Worm (Caenorhabditis elegans) whole organism, young adult: ENCODE results near the gene col-166.
A peak's percentile ranks its signal among the peaks of the same experiment; 100 is the strongest.

Source experiments
- akir-1 ChIP-seq: fragments of 200-800 bp; sonication (Bioruptor generic); optimal IDR thresholded peaks from 2 replicates; lab custom pipeline; 2018; ENCODE audit warnings: mild to moderate bottlenecking, missing genetic modification characterization, moderate library complexity, missing compliant biosample characterization
- snpc-4 ChIP-seq, 5 experiments: fragments of 150-350 bp in 1 of 5; sonication (generic microtip) in 4 of 5; optimal IDR thresholded peaks; 2 replicates each; lab custom pipeline; 2014 to 2018; ENCODE audit warnings: missing genetic modification characterization in 5 of 5, missing biosample characterization in 3 of 5, antibody characterized with exemption in 2 of 5, mild to moderate bottlenecking in 2 of 5, missing compliant biosample characterization in 2 of 5, missing genotype in 2 of 5, moderate library complexity in 2 of 5, missing genetic modification reagents in 1 of 5
- zfh-2 ChIP-seq: fragments of 200-800 bp; sonication (Bioruptor generic); conservative IDR thresholded peaks from 2 replicates; pipeline ENCODE4 v1.3.6; 2022; ENCODE audit warnings: missing genetic modification reagents, missing genetic modification characterization, missing compliant biosample characterization

DNA sequence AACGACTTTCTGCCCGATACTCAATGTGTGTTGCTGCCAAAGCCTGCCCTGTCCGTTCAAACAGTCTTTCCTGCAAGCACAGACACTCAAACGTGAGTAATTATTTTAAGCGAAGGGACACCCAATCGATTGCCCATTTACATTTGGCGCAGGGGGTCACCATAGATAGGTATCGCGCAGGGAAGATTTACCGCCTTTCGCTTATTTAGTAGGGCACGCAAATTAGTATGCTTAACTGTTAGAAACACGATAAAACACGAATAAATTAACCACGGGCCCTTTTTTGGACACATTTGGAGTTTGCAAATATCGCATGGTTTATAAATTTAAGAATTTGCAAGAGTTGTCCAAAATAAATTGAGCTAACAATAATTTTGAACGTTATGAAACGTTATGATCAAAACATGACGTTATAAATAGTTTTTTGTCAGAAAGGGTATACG is 16.6 kb downstream of the col-166 start:
- no peak; the same call in 1 of the 2 replicates for TF ChIP-seq zfh-2 (GFP tag; lab: Robert Waterston, UW)
- TF ChIP-seq akir-1 (GFP tag; lab: Kevin White, UChicago) = peak; percentile 91
- peak; percentile 61 for TF ChIP-seq snpc-4 (GFP tag; optimal IDR thresholded peaks at IDR 0.05; lab: Kevin White, UChicago)
- peak; percentile 36 to 90 (median 82) for TF ChIP-seq snpc-4 (tag; optimal IDR thresholded peaks at IDR 0.05; lab: Kevin White, UChicago)
